Fruit fly (Drosophila melanogaster) whole organism, larva: ENCODE results near the gene Muc68D.
A peak's percentile ranks its signal among the peaks of the same experiment; 100 is the strongest.

Experiments used
- noc ChIP-seq: fragments of 200-800 bp; sonication (Bioruptor generic); optimal IDR thresholded peaks from 3 replicates; lab custom pipeline; 2019; ENCODE audit warnings: missing biosample characterization, mild to moderate bottlenecking, missing genetic modification characterization, moderate library complexity

The Muc68D gene

dm6 chr3L:11774401-11774800 is 2.4 kb upstream of the Muc68D start, which contains the start of gene Tim13:
TSS of gene Tim13 (minus strand) at chr3L:11774501.
- TF ChIP-seq noc (tag; lab: Kevin White, UChicago): no peak

dm6 chr3L:11773796-11774195 is 1.8 kb upstream of the Muc68D start:
- no peak for TF ChIP-seq noc (tag; lab: Kevin White, UChicago)

- peak; percentile 20 for TF ChIP-seq noc (tag; lab: Kevin White, UChicago)
Observed at dm6 chr3L:11772608-11773017, 656 bp upstream of the Muc68D start.

dm6 chr3L:11766563-11766962 is 5.4 kb downstream of the Muc68D start:
- no peak for TF ChIP-seq noc (tag; lab: Kevin White, UChicago)

- TF ChIP-seq noc (tag; lab: Kevin White, UChicago): no peak
Observed at dm6 chr3L:11765695-11766232, 6.2 kb downstream of the Muc68D start, which contains the start of gene loaf. TSS of gene loaf (minus strand) at chr3L:11766182.

- TF ChIP-seq noc (tag; lab: Kevin White, UChicago): no peak
Observed at dm6 chr3L:11764930-11765329, 7.0 kb downstream of the Muc68D start.

- TF ChIP-seq noc (tag; lab: Kevin White, UChicago): no peak
Observed at dm6 chr3L:11751005-11751404, 21.0 kb downstream of the Muc68D start, which contains the start of gene Gr68a. TSS of gene Gr68a (plus strand) at chr3L:11751305.

- TF ChIP-seq noc (tag; lab: Kevin White, UChicago): no peak
Observed at dm6 chr3L:11731841-11732240, 40.1 kb downstream of the Muc68D start, which contains the start of gene CG32087. TSS of gene CG32087 (plus strand) at chr3L:11732141.

dm6 chr3L:11728147-11728546 is 43.8 kb downstream of the Muc68D start, which contains the start of gene sunn:
TSS of gene sunn (plus strand) at chr3L:11728348.
- no peak for TF ChIP-seq noc (tag; lab: Kevin White, UChicago)

dm6 chr3L:11721498-11721946 is 50.4 kb downstream of the Muc68D start:
- TF ChIP-seq noc (tag; lab: Kevin White, UChicago): peak; percentile 83

- no peak for TF ChIP-seq noc (tag; lab: Kevin White, UChicago)
Observed at dm6 chr3L:11720780-11721179, 51.2 kb downstream of the Muc68D start, which contains the start of gene Bmcp. TSS of gene Bmcp (plus strand) at chr3L:11720934.

- no peak for TF ChIP-seq noc (tag; lab: Kevin White, UChicago)
Observed at dm6 chr3L:11717993-11718392, 54.0 kb downstream of the Muc68D start.

- no peak for TF ChIP-seq noc (tag; lab: Kevin White, UChicago)
Observed at dm6 chr3L:11717300-11717699, 54.7 kb downstream of the Muc68D start.
